Worm (Caenorhabditis elegans): Measurements from ENCODE around the gene Y105C5A.24.

Y105C5A.24 gene

DNA sequence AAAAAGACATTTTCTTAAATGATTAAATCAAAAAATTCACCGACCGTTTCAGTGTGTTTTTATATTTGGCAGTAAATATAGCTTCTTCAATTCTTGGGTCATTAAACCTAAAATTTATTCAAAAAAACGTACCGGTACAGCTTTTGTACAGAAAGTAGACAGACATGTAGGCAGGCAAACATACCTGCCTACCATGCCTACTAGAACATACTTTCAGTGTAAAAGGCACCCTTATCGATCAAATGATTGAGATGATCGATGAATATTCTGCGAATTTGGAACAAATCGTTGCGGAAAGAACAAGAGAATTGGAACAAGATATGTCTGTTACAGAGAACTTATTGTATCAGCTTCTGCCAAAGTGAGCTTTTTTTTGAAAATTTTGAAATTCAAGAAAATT is 30.4 kb downstream of the Y105C5A.24 start:
- TF ChIP-seq ceh-13 (GFP tag; optimal IDR thresholded peaks at IDR 0.05): no peak
- TF ChIP-seq hmg-4 (GFP tag; optimal IDR thresholded peaks at IDR 0.05): no peak
- TF ChIP-seq tra-4 (tag; optimal IDR thresholded peaks at IDR 0.05): no peak
- TF ChIP-seq ama-1 (optimal IDR thresholded peaks at IDR 0.05): no peak
- no peak for TF ChIP-seq aly-1 (tag; optimal IDR thresholded peaks at IDR 0.05)

- TF ChIP-seq ama-1 (optimal IDR thresholded peaks at IDR 0.05) (no peak), B0310.2 (tag; optimal IDR thresholded peaks at IDR 0.05) (no peak), flt-1 (GFP tag; IDR thresholded peaks at IDR 0.05) (no peak), F13C5.2 (tag; optimal IDR thresholded peaks at IDR 0.05) (no peak), tbx-11 (GFP tag; IDR thresholded peaks at IDR 0.05) (no peak), tbx-37 (GFP tag; conservative IDR thresholded peaks at IDR 0.05) (no peak), hmg-4 (GFP tag; optimal IDR thresholded peaks at IDR 0.05) (no peak), scrt-1 (GFP tag; IDR thresholded peaks at IDR 0.05) (no peak), hmbx-1 (tag; optimal IDR thresholded peaks at IDR 0.05) (no peak), ceh-13 (GFP tag; optimal IDR thresholded peaks at IDR 0.05) (no peak), ceh-36 (tag; optimal IDR thresholded peaks at IDR 0.05) (no peak), tra-4 (tag; optimal IDR thresholded peaks at IDR 0.05) (no peak), pes-1 (GFP tag; IDR thresholded peaks at IDR 0.05) (no peak)
These were observed 34.2 kb downstream of the Y105C5A.24 start, which contains the start of gene Y105C5B.3 for ce11 chrIV:15883922-15884321. Gene Y105C5B.3 (plus strand): TSS chrIV:15884222.

- TF ChIP-seq hmg-4 (GFP tag; optimal IDR thresholded peaks at IDR 0.05) (no peak), aly-1 (tag; optimal IDR thresholded peaks at IDR 0.05) (no peak), sea-1 (GFP tag; conservative IDR thresholded peaks at IDR 0.05) (no peak), B0310.2 (tag; optimal IDR thresholded peaks at IDR 0.05) (no peak), flt-1 (GFP tag; IDR thresholded peaks at IDR 0.05) (no peak), scrt-1 (GFP tag; IDR thresholded peaks at IDR 0.05) (no peak), ets-7 (tag; optimal IDR thresholded peaks at IDR 0.05) (no peak), tra-4 (tag; optimal IDR thresholded peaks at IDR 0.05) (no peak), F13C5.2 (tag; optimal IDR thresholded peaks at IDR 0.05) (no peak), pes-1 (GFP tag; IDR thresholded peaks at IDR 0.05) (no peak), ama-1 (optimal IDR thresholded peaks at IDR 0.05) (no peak), ceh-13 (GFP tag; optimal IDR thresholded peaks at IDR 0.05) (no peak), hnd-1 (tag; optimal IDR thresholded peaks at IDR 0.05) (no peak), tbx-11 (GFP tag; IDR thresholded peaks at IDR 0.05) (no peak), hmbx-1 (tag; optimal IDR thresholded peaks at IDR 0.05) (no peak), tbx-37 (GFP tag; conservative IDR thresholded peaks at IDR 0.05) (no peak)
These were observed 44.5 kb downstream of the Y105C5A.24 start, which contains the start of gene srv-14 for ce11 chrIV:15894133-15894532. Gene srv-14 (minus strand): TSS chrIV:15894233.

- no peak for TF ChIP-seq tbx-11 (GFP tag; IDR thresholded peaks at IDR 0.05)
- no peak for TF ChIP-seq scrt-1 (GFP tag; IDR thresholded peaks at IDR 0.05)
- TF ChIP-seq ets-7 (tag; optimal IDR thresholded peaks at IDR 0.05): no peak
- no peak for TF ChIP-seq sea-1 (GFP tag; conservative IDR thresholded peaks at IDR 0.05)
These were observed 45.1 kb downstream of the Y105C5A.24 start for ce11 chrIV:15894819-15895218.

DNA sequence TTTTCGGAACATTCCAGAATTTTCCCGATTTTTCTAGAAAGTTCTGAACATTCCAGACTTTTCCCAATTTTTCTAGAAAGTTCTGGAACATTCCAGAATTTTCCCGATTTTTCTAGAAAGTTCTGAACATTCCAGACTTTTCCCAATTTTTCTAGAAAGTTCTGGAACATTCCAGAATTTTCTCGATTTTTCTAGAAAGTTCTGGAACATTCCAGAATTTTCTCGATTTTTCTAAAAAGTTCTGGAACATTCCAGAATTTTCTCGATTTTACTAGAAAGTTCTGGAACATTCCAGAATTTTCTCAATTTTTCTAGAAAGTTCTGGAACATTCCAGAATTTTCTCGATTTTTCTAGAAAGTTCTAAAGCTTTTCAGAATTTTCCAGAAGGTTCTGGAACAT is 46.2 kb downstream of the Y105C5A.24 start:
- TF ChIP-seq tbx-37 (GFP tag; conservative IDR thresholded peaks at IDR 0.05): peak; percentile 76
- TF ChIP-seq flt-1 (GFP tag; IDR thresholded peaks at IDR 0.05): peak; percentile 93
- peak; percentile 93 for TF ChIP-seq pes-1 (GFP tag; IDR thresholded peaks at IDR 0.05)

DNA sequence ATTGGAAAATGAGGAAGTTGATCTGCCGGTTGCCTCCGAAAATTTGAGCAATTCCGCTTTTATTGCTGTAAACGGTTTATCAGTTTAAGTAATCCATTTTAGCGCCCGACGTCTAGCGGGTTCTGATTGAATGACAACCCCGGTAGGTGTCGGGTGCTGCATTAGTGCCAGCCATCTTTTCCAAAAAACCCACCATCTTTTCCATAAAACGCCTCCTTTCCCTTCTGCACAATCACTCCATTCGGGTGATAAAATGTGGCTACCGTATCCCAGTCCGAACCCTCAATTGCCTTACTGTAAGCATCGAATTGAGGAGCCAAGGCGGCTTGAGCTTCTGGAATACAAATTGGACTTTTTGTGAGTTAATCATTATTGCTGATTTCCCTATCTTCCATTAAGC is 50.5 kb downstream of the Y105C5A.24 start:
- no peak for TF ChIP-seq tbx-37 (GFP tag; conservative IDR thresholded peaks at IDR 0.05)
- TF ChIP-seq scrt-1 (GFP tag; IDR thresholded peaks at IDR 0.05): no peak
- TF ChIP-seq tbx-11 (GFP tag; IDR thresholded peaks at IDR 0.05): no peak
- TF ChIP-seq pes-1 (GFP tag; IDR thresholded peaks at IDR 0.05): no peak
- no peak for TF ChIP-seq tra-4 (tag; optimal IDR thresholded peaks at IDR 0.05)
- no peak for TF ChIP-seq F13C5.2 (tag; optimal IDR thresholded peaks at IDR 0.05)
- TF ChIP-seq ceh-13 (GFP tag; optimal IDR thresholded peaks at IDR 0.05): no peak
- TF ChIP-seq ceh-36 (tag; optimal IDR thresholded peaks at IDR 0.05): no peak
- no peak for TF ChIP-seq B0310.2 (tag; optimal IDR thresholded peaks at IDR 0.05)
- TF ChIP-seq aly-1 (tag; optimal IDR thresholded peaks at IDR 0.05): no peak
- no peak for TF ChIP-seq flt-1 (GFP tag; IDR thresholded peaks at IDR 0.05)
- TF ChIP-seq hnd-1 (tag; optimal IDR thresholded peaks at IDR 0.05): no peak

ce11 chrIV:15901123-15901522 is 51.4 kb downstream of the Y105C5A.24 start, which contains the start of gene Y105C5B.5:
Gene Y105C5B.5 (minus strand): TSS chrIV:15901225.
- no peak for TF ChIP-seq pes-1 (GFP tag; IDR thresholded peaks at IDR 0.05)
- TF ChIP-seq hmbx-1 (tag; optimal IDR thresholded peaks at IDR 0.05): no peak
- TF ChIP-seq ceh-36 (tag; optimal IDR thresholded peaks at IDR 0.05): no peak
- no peak for TF ChIP-seq scrt-1 (GFP tag; IDR thresholded peaks at IDR 0.05)
- no peak for TF ChIP-seq hmg-4 (GFP tag; optimal IDR thresholded peaks at IDR 0.05)
- no peak for TF ChIP-seq hnd-1 (tag; optimal IDR thresholded peaks at IDR 0.05)
- no peak for TF ChIP-seq ceh-13 (GFP tag; optimal IDR thresholded peaks at IDR 0.05)
- TF ChIP-seq B0310.2 (tag; optimal IDR thresholded peaks at IDR 0.05): no peak
- no peak for TF ChIP-seq sea-1 (GFP tag; conservative IDR thresholded peaks at IDR 0.05)
- no peak for TF ChIP-seq aly-1 (tag; optimal IDR thresholded peaks at IDR 0.05)
- no peak for TF ChIP-seq tbx-11 (GFP tag; IDR thresholded peaks at IDR 0.05)
- no peak for TF ChIP-seq F13C5.2 (tag; optimal IDR thresholded peaks at IDR 0.05)
- TF ChIP-seq tbx-37 (GFP tag; conservative IDR thresholded peaks at IDR 0.05): no peak
- no peak for TF ChIP-seq ets-7 (tag; optimal IDR thresholded peaks at IDR 0.05)
- no peak for TF ChIP-seq flt-1 (GFP tag; IDR thresholded peaks at IDR 0.05)
